Worm (Caenorhabditis elegans) whole organism, early embryonic: ENCODE data around the gene irld-38.

Experiments
- B0310.2 ChIP-seq: sonication (generic microtip); optimal IDR thresholded peaks from 2 replicates; lab custom pipeline; 2016; ENCODE audit warnings: mild to moderate bottlenecking, missing genetic modification characterization, missing compliant biosample characterization
- F13C5.2 ChIP-seq: sonication (generic microtip); optimal IDR thresholded peaks from 2 replicates; lab custom pipeline; 2017; ENCODE audit warnings: mild to moderate bottlenecking, missing genetic modification characterization, inconsistent platforms, missing compliant biosample characterization
- aly-1 ChIP-seq: sonication (generic microtip); optimal IDR thresholded peaks from 2 replicates; lab custom pipeline; 2016; ENCODE audit warnings: missing genetic modification characterization, missing compliant biosample characterization
- ama-1 ChIP-seq: fragments of 150-350 bp; optimal IDR thresholded peaks from 2 replicates; lab custom pipeline; 2014
- ceh-13 ChIP-seq: fragments of 200-800 bp; sonication (Bioruptor generic); optimal IDR thresholded peaks from 2 replicates; lab custom pipeline; 2018; ENCODE audit warnings: mild to moderate bottlenecking, missing genetic modification characterization, missing compliant biosample characterization
- ceh-36 ChIP-seq: sonication (generic microtip); optimal IDR thresholded peaks from 2 replicates; lab custom pipeline; 2016; ENCODE audit warnings: missing genetic modification characterization, inconsistent platforms, missing compliant biosample characterization
- ets-7 ChIP-seq: sonication (generic microtip); optimal IDR thresholded peaks from 2 replicates; lab custom pipeline; 2016; ENCODE audit warnings: missing genotype, missing genetic modification characterization, missing compliant biosample characterization
- flt-1 ChIP-seq: fragments of 200-800 bp; sonication (Bioruptor generic); IDR thresholded peaks from 2 replicates; pipeline ENCODE4 v1.3.6; 2022; ENCODE audit warnings: missing genetic modification characterization, missing compliant biosample characterization
- hmbx-1 ChIP-seq: sonication (generic microtip); optimal IDR thresholded peaks from 2 replicates; lab custom pipeline; 2016; ENCODE audit warnings: mild to moderate bottlenecking, missing genetic modification characterization, missing compliant biosample characterization
- hnd-1 ChIP-seq: sonication (generic microtip); optimal IDR thresholded peaks from 2 replicates; lab custom pipeline; 2016; ENCODE audit warnings: missing genetic modification characterization, missing compliant biosample characterization
- pes-1 ChIP-seq: fragments of 200-800 bp; sonication (Bioruptor generic); IDR thresholded peaks from 2 replicates; pipeline ENCODE4 v1.3.6; 2022; ENCODE audit warnings: missing genetic modification reagents, missing genetic modification characterization, missing compliant biosample characterization
- scrt-1 ChIP-seq: fragments of 200-800 bp; sonication (Bioruptor generic); IDR thresholded peaks from 2 replicates; pipeline ENCODE4 v1.3.6; 2022; ENCODE audit warnings: missing genetic modification characterization, missing compliant biosample characterization
- tbx-11 ChIP-seq: fragments of 200-800 bp; sonication (Bioruptor generic); IDR thresholded peaks from 2 replicates; pipeline ENCODE4 v1.3.6; 2022; ENCODE audit warnings: missing genetic modification characterization, missing compliant biosample characterization
- tbx-37 ChIP-seq: fragments of 200-800 bp; sonication (Bioruptor generic); conservative IDR thresholded peaks from 2 replicates; pipeline ENCODE4 v1.3.6; 2022; ENCODE audit warnings: missing genetic modification reagents, missing genetic modification characterization, missing compliant biosample characterization

DNA sequence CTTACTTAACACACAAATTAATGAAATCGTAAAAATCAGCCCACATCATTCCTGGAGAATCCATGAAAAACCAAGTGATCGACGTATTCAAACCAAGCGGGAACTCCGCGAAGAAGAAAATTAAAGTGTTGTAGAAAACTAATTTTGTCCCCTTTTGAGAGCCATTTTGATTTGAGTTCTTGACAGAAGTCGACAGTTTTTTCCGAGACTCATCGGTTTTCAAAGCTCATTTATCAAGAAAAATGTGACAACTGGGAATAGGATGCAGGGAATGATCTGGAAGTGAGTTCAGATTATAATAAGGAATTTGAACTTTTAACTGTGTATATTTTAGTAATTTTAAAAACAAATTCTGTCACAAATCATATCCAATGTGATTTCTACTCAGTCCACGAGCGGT lies 20.8 kb downstream of the irld-38 start, which contains the start of gene srw-135:
- TF ChIP-seq tbx-37 (GFP tag; lab: Robert Waterston, UW) (no peak), ama-1 (no peak), ceh-13 (GFP tag; lab: Kevin White, UChicago) (no peak), ets-7 (tag; lab: Kevin White, UChicago) (no peak), scrt-1 (no peak), B0310.2 (tag; lab: Kevin White, UChicago) (no peak), ceh-36 (tag; lab: Kevin White, UChicago) (no peak), F13C5.2 (no peak), tbx-11 (GFP tag; lab: Robert Waterston, UW) (no peak), pes-1 (GFP tag; lab: Robert Waterston, UW) (no peak), hmbx-1 (tag; lab: Kevin White, UChicago) (no peak), flt-1 (GFP tag; lab: Robert Waterston, UW) (no peak), hnd-1 (tag; lab: Kevin White, UChicago) (no peak), aly-1 (tag; lab: Kevin White, UChicago) (no peak)
